Fruit fly (Drosophila melanogaster) whole organism, embryonic: ENCODE results near the gene CG3625.

ENCODE experiments used
- ATbp ChIP-seq: fragments of 200-800 bp; sonication (Bioruptor generic); optimal IDR thresholded peaks from 2 replicates; lab custom pipeline; 2017; ENCODE audit warnings: missing biosample characterization, mild to moderate bottlenecking, missing genetic modification characterization, missing genetic modification reagents
- B-H1 ChIP-seq: fragments of 200-800 bp; sonication (Bioruptor generic); IDR thresholded peaks from 3 replicates; pipeline ENCODE4 v1.3.6; 2022; ENCODE audit warnings: missing biosample characterization, missing genetic modification characterization
- BEAF-32 ChIP-seq: fragments of 200-800 bp; sonication (Bioruptor generic); optimal IDR thresholded peaks from 3 replicates; lab custom pipeline; 2017; ENCODE audit warnings: missing biosample characterization, missing genetic modification characterization, mild to moderate bottlenecking, moderate library complexity, missing genetic modification reagents
- CG10462 ChIP-seq: fragments of 200-800 bp; sonication (Bioruptor generic); optimal IDR thresholded peaks from 2 replicates; lab custom pipeline; 2016; ENCODE audit warnings: missing biosample characterization, missing genetic modification characterization
- CG11695 ChIP-seq: fragments of 200-800 bp; sonication (Bioruptor generic); IDR thresholded peaks from 3 replicates; pipeline ENCODE4 v1.3.6; 2022; ENCODE audit warnings: missing biosample characterization, missing genetic modification characterization
- CG13296 ChIP-seq: fragments of 200-800 bp; sonication (Bioruptor generic); optimal IDR thresholded peaks from 3 replicates; lab custom pipeline; 2018; ENCODE audit warnings: missing biosample characterization, mild to moderate bottlenecking, missing genetic modification characterization
- CG14014 ChIP-seq: fragments of 200-800 bp; sonication (Bioruptor generic); IDR thresholded peaks from 2 replicates; pipeline ENCODE4 v1.3.6; 2022; ENCODE audit warnings: missing biosample characterization, missing genetic modification characterization
- CG16815 ChIP-seq: fragments of 200-800 bp; sonication (Bioruptor generic); optimal IDR thresholded peaks from 3 replicates; lab custom pipeline; 2017; ENCODE audit warnings: missing biosample characterization, mild to moderate bottlenecking, missing genetic modification characterization
- CG17829 ChIP-seq: fragments of 200-800 bp; optimal IDR thresholded peaks from 2 replicates; lab custom pipeline; 2019; ENCODE audit warnings: missing biosample characterization, mild to moderate bottlenecking, missing genetic modification characterization, moderate library complexity
- CG18599 ChIP-seq: fragments of 200-800 bp; sonication (Bioruptor generic); optimal IDR thresholded peaks from 3 replicates; lab custom pipeline; 2017; ENCODE audit warnings: missing biosample characterization, missing genetic modification characterization, mild to moderate bottlenecking, moderate library complexity, missing genetic modification reagents
- CG18619 ChIP-seq: fragments of 200-800 bp; sonication (Bioruptor generic); optimal IDR thresholded peaks from 3 replicates; lab custom pipeline; 2017; ENCODE audit warnings: missing biosample characterization, mild to moderate bottlenecking, missing genetic modification characterization
- CG5180 ChIP-seq: fragments of 200-800 bp; sonication (Bioruptor generic); optimal IDR thresholded peaks from 3 replicates; lab custom pipeline; 2017; ENCODE audit warnings: missing biosample characterization, missing genetic modification characterization, mild to moderate bottlenecking, moderate library complexity, missing genetic modification reagents
- CG5245 ChIP-seq: fragments of 200-800 bp; sonication (Bioruptor generic); optimal IDR thresholded peaks from 3 replicates; lab custom pipeline; 2016; ENCODE audit warnings: missing biosample characterization, missing genetic modification characterization
- CG6765 ChIP-seq: fragments of 200-800 bp; sonication (Bioruptor generic); optimal IDR thresholded peaks from 3 replicates; lab custom pipeline; 2017; ENCODE audit warnings: missing biosample characterization, mild to moderate bottlenecking, missing genetic modification characterization
- CG8281 ChIP-seq: fragments of 200-800 bp; sonication (Bioruptor generic); optimal IDR thresholded peaks from 2 replicates; lab custom pipeline; 2018; ENCODE audit warnings: missing biosample characterization, mild to moderate bottlenecking, missing genetic modification characterization, moderate library complexity
- CkIIα-i1 ChIP-seq: fragments of 200-800 bp; sonication (Bioruptor generic); IDR thresholded peaks from 2 replicates; pipeline ENCODE4 v1.3.6; 2022; ENCODE audit warnings: missing biosample characterization, missing genetic modification characterization
- CoRest ChIP-seq: fragments of 200-800 bp; sonication (Bioruptor generic); optimal IDR thresholded peaks from 3 replicates; lab custom pipeline; 2018; ENCODE audit warnings: missing biosample characterization, mild to moderate bottlenecking, missing genetic modification characterization, moderate library complexity
- Dfd ChIP-seq, 2 experiments: fragments of >200 bp; optimal IDR thresholded peaks; 2 replicates each; lab custom pipeline; 2017; ENCODE audit warnings: missing biosample characterization in 2 of 2, missing genetic modification characterization in 2 of 2
- Drgx ChIP-seq: fragments of 200-800 bp; sonication (Bioruptor generic); IDR thresholded peaks from 2 replicates; pipeline ENCODE4 v1.3.6; 2022; ENCODE audit warnings: missing biosample characterization, missing genetic modification characterization
- E2f1 ChIP-seq: fragments of 200-800 bp; sonication (Bioruptor generic); IDR thresholded peaks from 2 replicates; pipeline ENCODE4 v1.3.6; 2022; ENCODE audit warnings: missing biosample characterization, missing genetic modification characterization
- Gsc ChIP-seq: fragments of 200-800 bp; sonication (Bioruptor generic); IDR thresholded peaks from 2 replicates; pipeline ENCODE4 v1.3.6; 2022; ENCODE audit warnings: missing biosample characterization, missing genetic modification characterization
- HmgZ ChIP-seq: fragments of 200-800 bp; sonication (Bioruptor generic); optimal IDR thresholded peaks from 2 replicates; lab custom pipeline; 2018; ENCODE audit warnings: missing biosample characterization, mild to moderate bottlenecking, missing genetic modification characterization
- Hr39 ChIP-seq: fragments of >200 bp; optimal IDR thresholded peaks from 2 replicates; lab custom pipeline; 2017
- Hr51 ChIP-seq, 2 experiments: fragments of 200-800 bp; sonication (Bioruptor generic); optimal IDR thresholded peaks; 2 replicates in 1 of 2; 3 replicates in 1 of 2; lab custom pipeline; 2016 to 2018; ENCODE audit warnings: missing biosample characterization in 2 of 2, missing genetic modification characterization in 2 of 2, mild to moderate bottlenecking in 1 of 2, moderate library complexity in 1 of 2
- Lim3 ChIP-seq: fragments of 200-800 bp; sonication (Bioruptor generic); IDR thresholded peaks from 2 replicates; pipeline ENCODE4 v1.3.6; 2022; ENCODE audit warnings: missing biosample characterization, missing genetic modification characterization
- NFAT ChIP-seq: fragments of 200-800 bp; sonication (Bioruptor generic); IDR thresholded peaks from 2 replicates; pipeline ENCODE4 v1.3.6; 2022; ENCODE audit warnings: missing biosample characterization, missing genetic modification characterization
- Nf-YA ChIP-seq: fragments of 200-800 bp; sonication (Bioruptor generic); IDR thresholded peaks from 2 replicates; pipeline ENCODE4 v1.3.6; 2022; ENCODE audit warnings: missing biosample characterization, missing genetic modification characterization
- Optix ChIP-seq: fragments of 200-800 bp; sonication (Bioruptor generic); IDR thresholded peaks from 3 replicates; pipeline ENCODE4 v1.3.6; 2022; ENCODE audit warnings: missing biosample characterization, missing genetic modification characterization
- PHDP ChIP-seq: fragments of 200-800 bp; sonication (Bioruptor generic); optimal IDR thresholded peaks from 3 replicates; lab custom pipeline; 2018; ENCODE audit warnings: missing biosample characterization, mild to moderate bottlenecking, missing genetic modification characterization, moderate library complexity
- Pdp1 ChIP-seq, 2 experiments: fragments of 200-800 bp; sonication (Bioruptor generic); optimal IDR thresholded peaks; 3 replicates each; lab custom pipeline; 2016; ENCODE audit warnings: missing biosample characterization in 2 of 2, missing genetic modification characterization in 2 of 2, mild to moderate bottlenecking in 1 of 2, moderate library complexity in 1 of 2
- Poxn ChIP-seq: fragments of 200-800 bp; sonication (Bioruptor generic); IDR thresholded peaks from 2 replicates; pipeline ENCODE4 v1.3.6; 2022; ENCODE audit warnings: missing biosample characterization, missing genetic modification characterization
- Usf ChIP-seq: fragments of 200-800 bp; sonication (Bioruptor generic); optimal IDR thresholded peaks from 2 replicates; lab custom pipeline; 2017; ENCODE audit warnings: missing genotype, missing biosample characterization, missing genetic modification characterization
- az2 ChIP-seq: fragments of 200-800 bp; sonication (Bioruptor generic); optimal IDR thresholded peaks from 3 replicates; lab custom pipeline; 2016; ENCODE audit warnings: missing biosample characterization, missing genetic modification characterization
- bsh ChIP-seq, 2 experiments: fragments of 200-800 bp; sonication (Bioruptor generic); optimal IDR thresholded peaks; 2 replicates each; lab custom pipeline; 2017 to 2018; ENCODE audit warnings: mild to moderate bottlenecking in 2 of 2, missing biosample characterization in 2 of 2, missing genetic modification characterization in 2 of 2, moderate library complexity in 1 of 2
- btn ChIP-seq: fragments of 200-800 bp; sonication (Bioruptor generic); optimal IDR thresholded peaks from 2 replicates; lab custom pipeline; 2016; ENCODE audit warnings: missing biosample characterization, missing genetic modification characterization
- dmrt99B ChIP-seq: fragments of 200-800 bp; sonication (Bioruptor generic); optimal IDR thresholded peaks from 2 replicates; lab custom pipeline; 2018; ENCODE audit warnings: missing biosample characterization, mild to moderate bottlenecking, missing genetic modification characterization, moderate library complexity
- eve ChIP-seq, 2 experiments: fragments of >200 bp; optimal IDR thresholded peaks; 2 replicates each; lab custom pipeline; 2017; ENCODE audit warnings: missing biosample characterization in 2 of 2, missing genetic modification characterization in 2 of 2
- mld ChIP-seq: fragments of 200-800 bp; sonication (Bioruptor generic); IDR thresholded peaks from 3 replicates; pipeline ENCODE4 v1.3.6; 2022; ENCODE audit warnings: missing biosample characterization, missing genetic modification characterization; ENCODE audit not compliant: partially characterized antibody
- odd ChIP-seq: fragments of 200-800 bp; sonication (Bioruptor generic); optimal IDR thresholded peaks from 2 replicates; lab custom pipeline; 2017; ENCODE audit warnings: missing biosample characterization, mild to moderate bottlenecking, missing genetic modification characterization
- peb ChIP-seq: fragments of 200-800 bp; sonication (Bioruptor generic); IDR thresholded peaks from 2 replicates; pipeline ENCODE4 v1.3.6; 2022; ENCODE audit warnings: missing biosample characterization, missing genetic modification characterization
- prd ChIP-seq, 3 experiments: fragments of >200 bp in 2 of 3; fragments of 200-800 bp in 1 of 3; sonication (Bioruptor generic) in 1 of 3; optimal IDR thresholded peaks in 2 of 3; IDR thresholded peaks in 1 of 3; 2 replicates in 2 of 3; 3 replicates in 1 of 3; pipeline versions ENCODE4 v1.3.6 to Lab custom; 2017 to 2022; ENCODE audit warnings: missing biosample characterization in 1 of 3, missing genetic modification characterization in 1 of 3
- sc ChIP-seq, 3 experiments: fragments of >200 bp in 2 of 3; fragments of 200-800 bp in 1 of 3; sonication (Bioruptor generic) in 1 of 3; optimal IDR thresholded peaks; 2 replicates in 2 of 3; 3 replicates in 1 of 3; lab custom pipeline; 2017; ENCODE audit warnings: mild to moderate bottlenecking in 1 of 3, missing biosample characterization in 1 of 3, missing genetic modification characterization in 1 of 3, missing genetic modification reagents in 1 of 3
- sisA ChIP-seq: fragments of 200-800 bp; sonication (Bioruptor generic); IDR thresholded peaks from 2 replicates; pipeline ENCODE4 v1.3.6; 2022; ENCODE audit warnings: missing biosample characterization, missing genetic modification characterization
- so ChIP-seq: fragments of 200-800 bp; sonication (Bioruptor generic); IDR thresholded peaks from 3 replicates; pipeline ENCODE4 v1.3.6; 2022; ENCODE audit warnings: missing biosample characterization, missing genetic modification characterization
- sug ChIP-seq: fragments of 200-800 bp; optimal IDR thresholded peaks from 2 replicates; lab custom pipeline; 2019; ENCODE audit warnings: missing biosample characterization, mild to moderate bottlenecking, missing genetic modification characterization, moderate library complexity
- zf30C ChIP-seq: fragments of 200-800 bp; sonication (Bioruptor generic); optimal IDR thresholded peaks from 3 replicates; lab custom pipeline; 2018; ENCODE audit warnings: missing biosample characterization, mild to moderate bottlenecking, missing genetic modification characterization

Gene CG3625

dm6 chr2L:291657-292056 is at the start of gene CG3625 (continued):
- no peak for TF ChIP-seq dmrt99B (tag; lab: Kevin White, UChicago)
- no peak for TF ChIP-seq peb (GFP tag; lab: Robert Waterston, UW)
- TF ChIP-seq CG18619 (GFP tag; lab: Kevin White, UChicago), result no peak

- TF ChIP-seq CG16815 (GFP tag; lab: Kevin White, UChicago) (no peak), CG14014 (GFP tag; lab: Robert Waterston, UW) (no peak), Optix (GFP tag; lab: Robert Waterston, UW) (no peak), zf30C (GFP tag; lab: Kevin White, UChicago) (no peak), E2f1 (GFP tag; lab: Robert Waterston, UW) (no peak), Pdp1 (GFP tag; optimal IDR thresholded peaks at IDR 0.05; lab: Kevin White, UChicago) (no peak), sug (no peak), Dfd (GFP tag; optimal IDR thresholded peaks at IDR 0.05; lab: Kevin White, UChicago) (no peak), CG18619 (GFP tag; lab: Kevin White, UChicago) (no peak), CG11695 (GFP tag; lab: Robert Waterston, UW) (no peak), Lim3 (GFP tag; lab: Robert Waterston, UW) (no peak), odd (GFP tag; lab: Kevin White, UChicago) (no peak), btn (GFP tag; lab: Kevin White, UChicago) (no peak), Hr51 (GFP tag; optimal IDR thresholded peaks at IDR 0.05; lab: Kevin White, UChicago) (no peak), Usf (GFP tag; lab: Kevin White, UChicago) (no peak), Hr39 (lab: Kevin White, UChicago) (no peak), Nf-YA (GFP tag; lab: Robert Waterston, UW) (no peak), mld (GFP tag; lab: Robert Waterston, UW) (no peak)
Observed at dm6 chr2L:332235-332634, 40.6 kb upstream of the CG3625 start, which contains the start of gene CG31921. CG31921 (minus strand) TSS chr2L:332335.

- TF ChIP-seq CG6765 (GFP tag; lab: Kevin White, UChicago), result no peak
- no peak for TF ChIP-seq CkIIα-i1
- TF ChIP-seq Poxn (GFP tag; lab: Robert Waterston, UW), result no peak
- no peak for TF ChIP-seq CG5245 (GFP tag; lab: Kevin White, UChicago)
- TF ChIP-seq CG17829, result peak; percentile 28
- TF ChIP-seq, all 482 proteins: peak for 1
Observed at dm6 chr2L:329661-330060, 38.1 kb upstream of the CG3625 start, which contains the start of gene CG43755. CG43755 (minus strand) TSS chr2L:329761.

dm6 chr2L:322915-323314 is 31.3 kb upstream of the CG3625 start:
- no peak for TF ChIP-seq bsh (GFP tag; optimal IDR thresholded peaks at IDR 0.05; lab: Kevin White, UChicago)
- peak; percentile 23 for TF ChIP-seq HmgZ (tag; lab: Kevin White, UChicago)
- TF ChIP-seq PHDP (tag; lab: Kevin White, UChicago), result no peak
- TF ChIP-seq Gsc, result no peak
- TF ChIP-seq so (GFP tag; lab: Robert Waterston, UW), result no peak
- TF ChIP-seq CoRest (tag; lab: Kevin White, UChicago), result no peak
- peak; percentile 39 for TF ChIP-seq CG18599 (GFP tag; lab: Kevin White, UChicago)
- TF ChIP-seq az2 (GFP tag; lab: Kevin White, UChicago), result no peak
- TF ChIP-seq CG10462 (GFP tag; lab: Kevin White, UChicago), result no peak
- peak; percentile 14 for TF ChIP-seq CG5180 (GFP tag; lab: Kevin White, UChicago)
- TF ChIP-seq eve (GFP tag; optimal IDR thresholded peaks at IDR 0.05; lab: Kevin White, UChicago), result no peak
- TF ChIP-seq CG13296, result peak; percentile 24
- no peak for TF ChIP-seq sc (optimal IDR thresholded peaks at IDR 0.05; lab: Kevin White, UChicago)
- TF ChIP-seq sc (GFP tag; optimal IDR thresholded peaks at IDR 0.05; lab: Kevin White, UChicago), result no peak
- TF ChIP-seq sisA (GFP tag; lab: Robert Waterston, UW), result no peak
- TF ChIP-seq B-H1 (GFP tag; lab: Robert Waterston, UW), result no peak
- no peak for TF ChIP-seq BEAF-32 (GFP tag; lab: Kevin White, UChicago)
- no peak for TF ChIP-seq Drgx (GFP tag; lab: Robert Waterston, UW)
- TF ChIP-seq prd (optimal IDR thresholded peaks at IDR 0.05; lab: Kevin White, UChicago), result no peak
- no peak for TF ChIP-seq prd (GFP tag; IDR thresholded peaks at IDR 0.05; lab: Robert Waterston, UW)
- TF ChIP-seq CG8281 (tag; lab: Kevin White, UChicago), result no peak
- TF ChIP-seq ATbp (GFP tag; lab: Kevin White, UChicago), result no peak
- no peak for TF ChIP-seq NFAT (GFP tag; lab: Robert Waterston, UW)
